Fruit fly (Drosophila melanogaster): ENCODE results near the gene CG11951.

DNA sequence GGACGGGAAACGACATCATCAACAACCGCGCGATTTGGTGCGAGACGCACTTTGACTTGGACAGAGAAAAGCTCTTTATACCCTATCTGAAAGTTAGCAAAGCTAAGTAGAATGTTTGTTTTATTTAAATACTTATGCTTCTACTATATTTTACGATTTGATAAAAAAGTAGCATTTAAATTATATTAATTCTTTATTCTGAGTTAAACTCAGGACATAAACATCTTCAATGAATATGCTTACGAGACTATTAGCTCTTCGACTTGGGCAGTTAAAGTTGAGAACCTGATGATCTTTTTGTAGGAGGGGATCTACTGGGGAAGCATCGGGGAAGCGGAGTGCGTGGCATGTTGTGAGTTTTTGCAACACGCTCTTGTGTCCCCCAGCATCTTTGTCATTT lies 39.2 kb upstream of the CG11951 start:
- TF ChIP-seq topi (GFP tag; optimal IDR thresholded peaks at IDR 0.05) (peak; percentile 67), Hr4 (GFP tag; optimal IDR thresholded peaks at IDR 0.05) (peak; percentile 53), vri (GFP tag; optimal IDR thresholded peaks at IDR 0.05) (peak; percentile 36), CG6163 (GFP tag; IDR thresholded peaks at IDR 0.05) (peak; percentile 75), net (GFP tag; optimal IDR thresholded peaks at IDR 0.05) (peak; percentile 53), CG6808 (GFP tag; optimal IDR thresholded peaks at IDR 0.05) (peak; percentile 69), ss (GFP tag; optimal IDR thresholded peaks at IDR 0.05) (peak; percentile 42 to 64), Smox (GFP tag; optimal IDR thresholded peaks at IDR 0.05) (peak; percentile 67), CG6276 (GFP tag; optimal IDR thresholded peaks at IDR 0.05) (peak; percentile 41), CG8119 (GFP tag; IDR thresholded peaks at IDR 0.05) (peak; percentile 68)
